Worm (Caenorhabditis elegans) whole organism, young adult: ENCODE results near the gene ZC416.2.

Source experiments
- B0035.1 ChIP-seq: sonication (generic microtip); optimal IDR thresholded peaks from 2 replicates; lab custom pipeline; 2016; ENCODE audit warnings: missing genetic modification characterization, mild to moderate bottlenecking, missing compliant biosample characterization, missing genotype, missing genetic modification reagents
- F49E8.2 ChIP-seq: sonication (generic microtip); optimal IDR thresholded peaks from 3 replicates; lab custom pipeline; 2017; ENCODE audit warnings: missing genetic modification characterization, mild to moderate bottlenecking, missing compliant biosample characterization, antibody characterized with exemption, moderate library complexity; ENCODE audit not compliant: insufficient read depth
- Y79H2A.3 ChIP-seq: fragments of 200-800 bp; sonication (Bioruptor generic); conservative IDR thresholded peaks from 2 replicates; pipeline ENCODE4 v1.3.6; 2022; ENCODE audit warnings: missing genetic modification reagents, missing genetic modification characterization, missing compliant biosample characterization
- cebp-1 ChIP-seq, 2 experiments: fragments of 200-800 bp in 1 of 2; sonication (Bioruptor generic) in 1 of 2; sonication (generic microtip) in 1 of 2; IDR thresholded peaks in 1 of 2; optimal IDR thresholded peaks in 1 of 2; 2 replicates each; pipeline versions ENCODE4 v1.3.6 to Lab custom; 2017 to 2022; ENCODE audit warnings: missing compliant biosample characterization in 2 of 2, missing genetic modification characterization in 2 of 2, mild to moderate bottlenecking in 1 of 2, missing genetic modification reagents in 1 of 2, moderate library complexity in 1 of 2
- hlh-26 ChIP-seq: fragments of 200-800 bp; sonication (Bioruptor generic); conservative IDR thresholded peaks from 2 replicates; pipeline ENCODE4 v1.3.6; 2022; ENCODE audit warnings: missing genetic modification reagents, missing genetic modification characterization, missing compliant biosample characterization
- madf-6 ChIP-seq: fragments of 200-800 bp; sonication (Bioruptor generic); IDR thresholded peaks from 2 replicates; pipeline ENCODE4 v1.3.6; 2022; ENCODE audit warnings: missing genetic modification reagents, missing genetic modification characterization, missing compliant biosample characterization
- mcd-1 ChIP-seq: fragments of 200-800 bp; sonication (Bioruptor generic); IDR thresholded peaks from 2 replicates; pipeline ENCODE4 v1.3.6; 2022; ENCODE audit warnings: missing genetic modification reagents, missing genetic modification characterization, missing compliant biosample characterization
- nfya-1 ChIP-seq: sonication (generic microtip); optimal IDR thresholded peaks from 2 replicates; lab custom pipeline; 2017; ENCODE audit warnings: antibody characterized with exemption, missing compliant biosample characterization, missing genetic modification characterization, borderline replicate concordance; ENCODE audit not compliant: insufficient read depth
- rpc-1 ChIP-seq, 2 experiments: fragments of 150-350 bp in 1 of 2; sonication (generic microtip) in 1 of 2; optimal IDR thresholded peaks; 2 replicates each; lab custom pipeline; 2014 to 2018; ENCODE audit warnings: missing biosample characterization in 1 of 2, missing genetic modification characterization in 1 of 2, missing genetic modification reagents in 1 of 2, missing genotype in 1 of 2
- zim-3 ChIP-seq: sonication (generic microtip); optimal IDR thresholded peaks from 2 replicates; lab custom pipeline; 2017; ENCODE audit warnings: mild to moderate bottlenecking, missing genetic modification characterization, moderate library complexity, missing compliant biosample characterization
- ztf-25 ChIP-seq: fragments of 200-800 bp; sonication (Bioruptor generic); IDR thresholded peaks from 2 replicates; pipeline ENCODE4 v1.3.6; 2022; ENCODE audit warnings: missing genetic modification reagents, missing genetic modification characterization, missing compliant biosample characterization

- TF ChIP-seq cebp-1 (GFP tag; IDR thresholded peaks at IDR 0.05; lab: Robert Waterston, UW) (no peak), cebp-1 (tag; optimal IDR thresholded peaks at IDR 0.05; lab: Kevin White, UChicago) (no peak), ztf-25 (no peak), rpc-1 (optimal IDR thresholded peaks at IDR 0.05; lab: Kevin White, UChicago) (no peak), rpc-1 (tag; optimal IDR thresholded peaks at IDR 0.05; lab: Kevin White, UChicago) (no peak), F49E8.2 (tag; lab: Kevin White, UChicago) (no peak), nfya-1 (no peak), hlh-26 (GFP tag; lab: Robert Waterston, UW) (no peak), madf-6 (GFP tag; lab: Robert Waterston, UW) (no peak), Y79H2A.3 (GFP tag; lab: Robert Waterston, UW) (no peak), B0035.1 (no peak), zim-3 (tag; lab: Kevin White, UChicago) (no peak), mcd-1 (GFP tag; lab: Robert Waterston, UW) (no peak)
Measured at ce11 chrIV:3624597-3624996, 8.8 kb upstream of the ZC416.2 start, which contains the start of the genes cha-1 and unc-17.
